Fruit fly (Drosophila melanogaster): ENCODE measurements around the gene CG42857.
A peak's percentile ranks its signal among the peaks of the same experiment; 100 is the strongest.

The CG42857 gene

DNA sequence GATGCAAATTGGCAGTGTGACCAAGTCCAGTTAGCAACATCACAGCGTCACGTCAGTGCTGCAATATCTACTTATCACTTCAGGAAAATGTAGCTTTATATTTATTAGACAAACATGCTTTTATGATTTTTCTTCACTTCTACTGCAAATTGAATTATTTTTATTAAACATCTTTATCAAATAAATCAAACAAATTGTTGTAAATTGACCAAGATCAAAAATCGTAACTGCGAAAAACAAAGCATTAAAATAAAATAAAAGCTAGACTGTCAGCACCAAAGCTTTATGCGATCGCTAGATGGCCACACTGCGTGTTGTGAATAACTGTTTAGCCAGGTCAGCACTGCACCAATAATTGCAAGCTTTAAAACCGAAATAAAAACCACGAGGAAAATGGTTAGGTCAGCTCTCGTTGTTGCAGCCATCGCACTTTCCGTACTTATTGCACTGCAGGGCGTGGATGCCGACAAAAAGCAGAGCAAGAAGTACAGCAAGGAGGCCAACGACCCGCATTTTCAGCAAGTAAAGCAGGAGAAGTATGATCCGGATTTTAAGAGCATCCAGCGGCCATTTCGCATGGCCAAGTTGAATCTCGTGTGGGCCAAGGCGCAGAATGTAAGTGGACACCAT lies 29.7 kb downstream of the CG42857 start, which contains the start of the genes CG12945 and CG8507 (continued):
- TF ChIP-seq jumu (GFP tag; optimal IDR thresholded peaks at IDR 0.05), result peak; percentile 28
- peak; percentile 57 for TF ChIP-seq Fer1 (GFP tag; optimal IDR thresholded peaks at IDR 0.05)
- 0 out of 2 replicates have a peak, but pooled peaks have one; percentile 9 for TF ChIP-seq CG6689 (GFP tag; IDR thresholded peaks at IDR 0.05)
- TF ChIP-seq bsh (GFP tag; optimal IDR thresholded peaks at IDR 0.05), result peak in 1 of 2 experiments; percentile 20
- TF ChIP-seq Dll (GFP tag; IDR thresholded peaks at IDR 0.05; ENCODE audit: partially characterized antibody), result 0 out of 4 replicates have a peak, but pooled peaks have one; percentile 37
- TF ChIP-seq NfI (GFP tag; optimal IDR thresholded peaks at IDR 0.05), result peak; percentile 41
- peak; percentile 65 for TF ChIP-seq stwl (tag; optimal IDR thresholded peaks at IDR 0.05)
- peak; percentile 44 for TF ChIP-seq mam (GFP tag; optimal IDR thresholded peaks at IDR 0.05)
- TF ChIP-seq Tbp (GFP tag; optimal IDR thresholded peaks at IDR 0.05), result no peak
- TF ChIP-seq MTF-1 (GFP tag; optimal IDR thresholded peaks at IDR 0.05; ENCODE audit: borderline replicate concordance), result no peak
- TF ChIP-seq CG6175 (GFP tag; IDR thresholded peaks at IDR 0.05), result no peak
- TF ChIP-seq jing (GFP tag; optimal IDR thresholded peaks at IDR 0.05), result no peak
- peak; percentile 42 for TF ChIP-seq CG9727 (GFP tag; optimal IDR thresholded peaks at IDR 0.05)
- peak; percentile 60 for TF ChIP-seq bcd (GFP tag; optimal IDR thresholded peaks at IDR 0.05)
- peak; percentile 67 for TF ChIP-seq CG9932 (GFP tag; IDR thresholded peaks at IDR 0.05)
- peak; percentile 35 for TF ChIP-seq CG12155 (GFP tag; optimal IDR thresholded peaks at IDR 0.05)
- peak; percentile 37 for TF ChIP-seq Elba2 (GFP tag; optimal IDR thresholded peaks at IDR 0.05)
- peak; percentile 8 for TF ChIP-seq CG15479 (GFP tag; optimal IDR thresholded peaks at IDR 0.05)
- TF ChIP-seq Pdp1 (GFP tag; optimal IDR thresholded peaks at IDR 0.05), result peak; percentile 56 to 59
- peak; percentile 26 for TF ChIP-seq CG18476 (GFP tag; optimal IDR thresholded peaks at IDR 0.05)
- no peak for TF ChIP-seq Poxn (GFP tag; IDR thresholded peaks at IDR 0.05)
- peak; percentile 44 for TF ChIP-seq Ets97D (GFP tag; optimal IDR thresholded peaks at IDR 0.05)
- peak; percentile 4 for TF ChIP-seq CG10654 (GFP tag; optimal IDR thresholded peaks at IDR 0.05)
- TF ChIP-seq CG2202 (tag; optimal IDR thresholded peaks at IDR 0.05), result no peak
- TF ChIP-seq Med (GFP tag), result peak; percentile 85
- peak; percentile 31 for TF ChIP-seq CG8924 (tag; optimal IDR thresholded peaks at IDR 0.05)
- TF ChIP-seq CG12942 (GFP tag; optimal IDR thresholded peaks at IDR 0.05), result peak; percentile 35
- peak; percentile 76 for TF ChIP-seq Abd-B (GFP tag; optimal IDR thresholded peaks at IDR 0.05)
- TF ChIP-seq Sry-δ (GFP tag; optimal IDR thresholded peaks at IDR 0.05), result peak; percentile 39
- TF ChIP-seq Dek (tag; optimal IDR thresholded peaks at IDR 0.05), result peak; percentile 50
- TF ChIP-seq Antp (GFP tag; optimal IDR thresholded peaks at IDR 0.05), result peak; percentile 12
- peak; percentile 32 for TF ChIP-seq CG1603 (tag; optimal IDR thresholded peaks at IDR 0.05)
- TF ChIP-seq Doc2 (GFP tag; IDR thresholded peaks at IDR 0.05), result no peak
- TF ChIP-seq CG12391 (tag; optimal IDR thresholded peaks at IDR 0.05), result peak; percentile 62
- TF ChIP-seq inv (GFP tag; IDR thresholded peaks at IDR 0.05; ENCODE audit: partially characterized antibody), result no peak
- peak; percentile 88 for TF ChIP-seq CG3995 (GFP tag; optimal IDR thresholded peaks at IDR 0.05)
- TF ChIP-seq dm (GFP tag; optimal IDR thresholded peaks at IDR 0.05), result peak; percentile 34
- peak; percentile 17 for TF ChIP-seq CG3281 (GFP tag; optimal IDR thresholded peaks at IDR 0.05)
- no peak for TF ChIP-seq exex (tag; optimal IDR thresholded peaks at IDR 0.05)
- no peak for TF ChIP-seq unpg (GFP tag; optimal IDR thresholded peaks at IDR 0.05)
- TF ChIP-seq CG9817 (tag; optimal IDR thresholded peaks at IDR 0.05), result peak; percentile 62
- TF ChIP-seq Trl (optimal IDR thresholded peaks at IDR 0.05), result no peak
- TF ChIP-seq Trl (GFP tag; optimal IDR thresholded peaks at IDR 0.05), result peak; percentile 4
- no peak for TF ChIP-seq CG10959 (GFP tag; IDR thresholded peaks at IDR 0.05)
- TF ChIP-seq CG12219 (GFP tag; optimal IDR thresholded peaks at IDR 0.05), result no peak
- TF ChIP-seq ems (GFP tag; optimal IDR thresholded peaks at IDR 0.05), result peak; percentile 1
- TF ChIP-seq CG7839 (tag; optimal IDR thresholded peaks at IDR 0.05), result no peak
- peak; percentile 51; the same call in 1 of the 2 replicates for TF ChIP-seq lmd (GFP tag; IDR thresholded peaks at IDR 0.05)
- TF ChIP-seq Rfx (GFP tag; IDR thresholded peaks at IDR 0.05), result peak; percentile 66
- TF ChIP-seq shn (GFP tag; optimal IDR thresholded peaks at IDR 0.05), result peak; percentile 53

Measured in whole organism, embryonic.